Worm (Caenorhabditis elegans) whole organism, L4 larva: ENCODE results near the gene Y62F5A.12.
A peak's percentile ranks its signal among the peaks of the same experiment; 100 is the strongest.

Experiments used
- D1046.2 ChIP-seq: fragments of 200-800 bp; sonication (Bioruptor generic); IDR thresholded peaks from 2 replicates; pipeline ENCODE4 v1.3.6; 2022; ENCODE audit warnings: missing genetic modification characterization, missing compliant biosample characterization
- F10B5.3 ChIP-seq: sonication (generic microtip); optimal IDR thresholded peaks from 2 replicates; lab custom pipeline; 2016; ENCODE audit warnings: mild to moderate bottlenecking, missing genetic modification characterization, missing compliant biosample characterization
- F44E2.7 ChIP-seq: fragments of 200-800 bp; sonication (Bioruptor generic); IDR thresholded peaks from 2 replicates; pipeline ENCODE4 v2.1.2; 2022; ENCODE audit warnings: missing genetic modification characterization, missing compliant biosample characterization
- R02D3.7 ChIP-seq: fragments of 150-350 bp; sonication (generic microtip); optimal IDR thresholded peaks from 3 replicates; lab custom pipeline; 2014; ENCODE audit warnings: missing biosample characterization, missing genetic modification characterization
- T20F7.1 ChIP-seq: fragments of 200-800 bp; sonication (Bioruptor generic); optimal IDR thresholded peaks from 2 replicates; lab custom pipeline; 2018; ENCODE audit warnings: mild to moderate bottlenecking, missing genetic modification characterization, missing compliant biosample characterization
- Y105C5A.15 ChIP-seq: fragments of 200-800 bp; sonication (Bioruptor generic); IDR thresholded peaks from 2 replicates; pipeline ENCODE4 v1.3.6; 2022; ENCODE audit warnings: missing genetic modification characterization, missing compliant biosample characterization
- Y48G9A.11 ChIP-seq: fragments of 200-800 bp; sonication (Bioruptor generic); IDR thresholded peaks from 2 replicates; pipeline ENCODE4 v1.3.6; 2022; ENCODE audit warnings: missing genetic modification reagents, missing genetic modification characterization, missing compliant biosample characterization
- Y75B8A.6 ChIP-seq: fragments of 200-800 bp; sonication (Bioruptor generic); IDR thresholded peaks from 2 replicates; pipeline ENCODE4 v1.3.6; 2022; ENCODE audit warnings: missing genetic modification reagents, missing genetic modification characterization, missing compliant biosample characterization
- ZK337.2 ChIP-seq: fragments of 200-800 bp; sonication (Bioruptor generic); IDR thresholded peaks from 2 replicates; pipeline ENCODE4 v1.3.6; 2022; ENCODE audit warnings: missing genetic modification reagents, missing genetic modification characterization, missing compliant biosample characterization
- ZK546.5 ChIP-seq, 2 experiments: sonication (generic microtip); optimal IDR thresholded peaks; 2 replicates each; lab custom pipeline; 2017; ENCODE audit warnings: missing biosample characterization in 2 of 2, missing genetic modification characterization in 2 of 2
- arid-1 ChIP-seq: fragments of 200-800 bp; sonication (Bioruptor generic); conservative IDR thresholded peaks from 2 replicates; pipeline ENCODE4 v1.3.6; 2022; ENCODE audit warnings: missing genetic modification reagents, missing genetic modification characterization, missing compliant biosample characterization
- attf-4 ChIP-seq: sonication (generic microtip); optimal IDR thresholded peaks from 3 replicates; lab custom pipeline; 2017; ENCODE audit warnings: missing biosample characterization, missing genetic modification characterization
- ceh-20 ChIP-seq: fragments of 200-800 bp; sonication (Bioruptor generic); IDR thresholded peaks from 2 replicates; pipeline ENCODE4 v1.3.6; 2022; ENCODE audit warnings: missing genetic modification reagents, missing genetic modification characterization, missing compliant biosample characterization
- ceh-44 ChIP-seq: fragments of 200-800 bp; sonication (Bioruptor generic); IDR thresholded peaks from 2 replicates; pipeline ENCODE4 v1.3.6; 2022; ENCODE audit warnings: missing genetic modification reagents, missing genetic modification characterization, missing compliant biosample characterization
- ces-1 ChIP-seq: fragments of 150-350 bp; sonication (generic microtip); optimal IDR thresholded peaks from 4 replicates; lab custom pipeline; 2014; ENCODE audit warnings: missing biosample characterization, missing genetic modification reagents, missing genetic modification characterization
- cey-2 ChIP-seq: sonication (generic microtip); optimal IDR thresholded peaks from 3 replicates; lab custom pipeline; 2017; ENCODE audit warnings: missing genetic modification characterization, mild to moderate bottlenecking, missing compliant biosample characterization, antibody characterized with exemption, borderline replicate concordance; ENCODE audit not compliant: insufficient read depth
- ctbp-1 ChIP-seq: fragments of 200-800 bp; sonication (Bioruptor generic); IDR thresholded peaks from 2 replicates; pipeline ENCODE4 v1.3.6; 2022; ENCODE audit warnings: missing genetic modification reagents, missing genetic modification characterization, missing compliant biosample characterization
- daf-8 ChIP-seq: fragments of 200-800 bp; sonication (Bioruptor generic); IDR thresholded peaks from 2 replicates; pipeline ENCODE4 v1.3.6; 2022; ENCODE audit warnings: missing genetic modification characterization, missing compliant biosample characterization
- dmd-6 ChIP-seq: fragments of 200-800 bp; sonication (Bioruptor generic); IDR thresholded peaks from 2 replicates; pipeline ENCODE4 v1.3.6; 2022; ENCODE audit warnings: missing genetic modification reagents, missing genetic modification characterization, missing compliant biosample characterization
- dmd-9 ChIP-seq: fragments of 200-800 bp; sonication (Bioruptor generic); IDR thresholded peaks from 2 replicates; pipeline ENCODE4 v1.3.6; 2022; ENCODE audit warnings: missing genetic modification reagents, missing genetic modification characterization, missing compliant biosample characterization
- dpl-1 ChIP-seq: fragments of 150-350 bp; optimal IDR thresholded peaks from 2 replicates; lab custom pipeline; 2014; ENCODE audit warnings: missing biosample characterization, missing genetic modification reagents, missing genetic modification characterization
- dve-1 ChIP-seq: sonication (generic microtip); optimal IDR thresholded peaks from 2 replicates; lab custom pipeline; 2017; ENCODE audit warnings: antibody characterized with exemption, mild to moderate bottlenecking, missing genetic modification characterization, missing compliant biosample characterization; ENCODE audit not compliant: insufficient read depth
- egl-27 ChIP-seq: sonication (generic microtip); optimal IDR thresholded peaks from 3 replicates; lab custom pipeline; 2017; ENCODE audit warnings: missing biosample characterization, missing genetic modification reagents, missing genetic modification characterization
- gei-8 ChIP-seq: fragments of 200-800 bp; sonication (Bioruptor generic); optimal IDR thresholded peaks from 2 replicates; lab custom pipeline; 2018; ENCODE audit warnings: mild to moderate bottlenecking, missing genetic modification characterization, missing compliant biosample characterization
- hif-1 ChIP-seq, 2 experiments: sonication (generic microtip); optimal IDR thresholded peaks; 2 replicates each; lab custom pipeline; 2016 to 2017; ENCODE audit warnings: missing compliant biosample characterization in 2 of 2, missing genetic modification characterization in 2 of 2, missing genetic modification reagents in 2 of 2, missing genotype in 2 of 2, mild to moderate bottlenecking in 1 of 2
- hlh-11 ChIP-seq: fragments of 200-800 bp; sonication (Bioruptor generic); optimal IDR thresholded peaks from 2 replicates; lab custom pipeline; 2018; ENCODE audit warnings: mild to moderate bottlenecking, missing genetic modification characterization, missing compliant biosample characterization
- lim-7 ChIP-seq: fragments of 200-800 bp; sonication (Bioruptor generic); IDR thresholded peaks from 2 replicates; pipeline ENCODE4 v1.3.6; 2022; ENCODE audit warnings: missing genetic modification characterization, missing compliant biosample characterization
- lin-1 ChIP-seq: fragments of 200-800 bp; sonication (Bioruptor generic); IDR thresholded peaks from 2 replicates; pipeline ENCODE4 v1.3.6; 2022; ENCODE audit warnings: missing genetic modification reagents, missing genetic modification characterization, missing compliant biosample characterization
- lin-29 ChIP-seq: fragments of 200-800 bp; sonication (Bioruptor generic); IDR thresholded peaks from 2 replicates; pipeline ENCODE4 v1.3.6; 2022; ENCODE audit warnings: missing genetic modification reagents, missing genetic modification characterization, missing compliant biosample characterization
- lin-39 ChIP-seq: fragments of 150-350 bp; optimal IDR thresholded peaks from 2 replicates; lab custom pipeline; 2014; ENCODE audit warnings: missing biosample characterization, missing genetic modification reagents, missing genetic modification characterization
- lir-3 ChIP-seq: sonication (generic microtip); optimal IDR thresholded peaks from 2 replicates; lab custom pipeline; 2016; ENCODE audit warnings: mild to moderate bottlenecking, missing genetic modification characterization, missing compliant biosample characterization
- lsy-2 ChIP-seq, 2 experiments: fragments of 150-350 bp in 1 of 2; sonication (generic microtip) in 1 of 2; optimal IDR thresholded peaks; 2 replicates each; lab custom pipeline; 2014 to 2017; ENCODE audit warnings: missing biosample characterization in 2 of 2, missing genetic modification characterization in 2 of 2
- madf-9 ChIP-seq: fragments of 200-800 bp; sonication (Bioruptor generic); conservative IDR thresholded peaks from 2 replicates; pipeline ENCODE4 v1.3.6; 2022; ENCODE audit warnings: missing genetic modification reagents, missing genetic modification characterization, missing compliant biosample characterization
- mdl-1 ChIP-seq, 2 experiments: fragments of 150-350 bp in 1 of 2; sonication (generic microtip) in 1 of 2; optimal IDR thresholded peaks; 2 replicates each; lab custom pipeline; 2014 to 2017; ENCODE audit warnings: missing biosample characterization in 2 of 2, missing genetic modification characterization in 2 of 2
- mdt-29 ChIP-seq: fragments of 200-800 bp; sonication (Bioruptor generic); IDR thresholded peaks from 2 replicates; pipeline ENCODE4 v1.3.6; 2022; ENCODE audit warnings: missing genetic modification reagents, missing genetic modification characterization, missing compliant biosample characterization
- mep-1 ChIP-seq: fragments of 150-350 bp; sonication (generic microtip); optimal IDR thresholded peaks from 3 replicates; lab custom pipeline; 2014; ENCODE audit warnings: missing biosample characterization, missing genetic modification characterization
- nhr-11 ChIP-seq: fragments of 150-350 bp; optimal IDR thresholded peaks from 2 replicates; lab custom pipeline; 2014; ENCODE audit warnings: missing biosample characterization, missing genetic modification characterization
- nhr-237 ChIP-seq: sonication (generic microtip); optimal IDR thresholded peaks from 2 replicates; lab custom pipeline; 2017; ENCODE audit warnings: missing biosample characterization, missing genetic modification characterization
- nhr-76 ChIP-seq: fragments of 150-350 bp; optimal IDR thresholded peaks from 2 replicates; lab custom pipeline; 2014; ENCODE audit warnings: missing biosample characterization, missing genetic modification characterization
- nhr-77 ChIP-seq: fragments of 150-350 bp; optimal IDR thresholded peaks from 2 replicates; lab custom pipeline; 2014; ENCODE audit warnings: missing biosample characterization, missing genetic modification characterization
- php-3 ChIP-seq: fragments of 200-800 bp; sonication (Bioruptor generic); IDR thresholded peaks from 2 replicates; pipeline ENCODE4 v1.3.6; 2022; ENCODE audit warnings: missing genetic modification reagents, missing genetic modification characterization, missing compliant biosample characterization
- sdz-12 ChIP-seq: fragments of 200-800 bp; sonication (Bioruptor generic); optimal IDR thresholded peaks from 2 replicates; lab custom pipeline; 2018; ENCODE audit warnings: mild to moderate bottlenecking, missing genetic modification characterization, missing compliant biosample characterization
- snpc-1.2 ChIP-seq: fragments of 200-800 bp; sonication (Bioruptor generic); IDR thresholded peaks from 2 replicates; pipeline ENCODE4 v1.3.6; 2022; ENCODE audit warnings: missing genetic modification reagents, missing genetic modification characterization, missing compliant biosample characterization
- spr-3 ChIP-seq: fragments of 200-800 bp; sonication (Bioruptor generic); optimal IDR thresholded peaks from 2 replicates; lab custom pipeline; 2018; ENCODE audit warnings: mild to moderate bottlenecking, missing genetic modification characterization, missing compliant biosample characterization
- unc-130 ChIP-seq: sonication (generic microtip); optimal IDR thresholded peaks from 2 replicates; lab custom pipeline; 2016; ENCODE audit warnings: missing genetic modification reagents, missing genetic modification characterization, missing compliant biosample characterization
- unc-39 ChIP-seq: sonication (generic microtip); optimal IDR thresholded peaks from 2 replicates; lab custom pipeline; 2017; ENCODE audit warnings: missing biosample characterization, missing genetic modification characterization
- unc-62 ChIP-seq, 3 experiments: fragments of 150-350 bp in 1 of 3; sonication (generic microtip); optimal IDR thresholded peaks in 2 of 3; peaks in 1 of 3; 1 replicate in 1 of 3; 2 replicates in 2 of 3; lab custom pipeline; 2014 to 2017; ENCODE audit warnings: missing biosample characterization in 3 of 3, missing genetic modification characterization in 3 of 3, missing genetic modification reagents in 3 of 3, missing genotype in 1 of 3
- zfp-3 ChIP-seq: fragments of 200-800 bp; sonication (Bioruptor generic); conservative IDR thresholded peaks from 2 replicates; pipeline ENCODE4 v1.3.6; 2022; ENCODE audit warnings: missing genetic modification reagents, missing genetic modification characterization, missing compliant biosample characterization
- zip-11 ChIP-seq: fragments of 200-800 bp; sonication (Bioruptor generic); IDR thresholded peaks from 2 replicates; pipeline ENCODE4 v1.3.6; 2022; ENCODE audit warnings: missing genetic modification characterization, missing compliant biosample characterization
- ztf-11 ChIP-seq: fragments of 150-350 bp; optimal IDR thresholded peaks from 2 replicates; lab custom pipeline; 2014; ENCODE audit warnings: missing biosample characterization, missing genetic modification characterization

The Y62F5A.12 gene

DNA sequence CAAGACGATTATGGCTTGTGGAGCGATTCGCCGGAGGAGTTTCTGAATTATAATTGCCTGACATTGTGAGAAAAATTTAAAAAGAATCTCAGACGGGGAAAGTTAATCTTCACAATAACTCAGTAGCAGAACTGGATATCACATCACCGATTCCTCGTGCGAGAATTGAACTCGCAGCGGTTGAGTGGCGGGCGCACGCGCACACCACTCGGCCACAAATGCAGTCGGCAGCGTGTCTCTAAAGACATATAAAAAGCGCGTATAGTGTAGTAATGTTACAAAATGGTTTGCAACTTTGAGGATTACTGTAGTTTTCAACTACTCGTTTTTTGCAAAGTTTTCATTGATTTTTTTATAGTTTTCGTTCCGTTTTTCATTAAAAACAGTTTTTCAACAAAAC is 49.7 kb downstream of the Y62F5A.12 start:
- TF ChIP-seq attf-4 (tag; lab: Kevin White, UChicago) = no peak
- no peak for TF ChIP-seq egl-27 (tag; lab: Kevin White, UChicago)
- TF ChIP-seq nhr-11 (tag; lab: Kevin White, UChicago) = no peak
- peak; percentile 15 for TF ChIP-seq R02D3.7 (tag; lab: Kevin White, UChicago)
- TF ChIP-seq lsy-2 (tag; optimal IDR thresholded peaks at IDR 0.05; lab: Kevin White, UChicago) = peak in 1 of 2 experiments; percentile 87
- peak; percentile 87 for TF ChIP-seq Y75B8A.6 (GFP tag; lab: Robert Waterston, UW)
- peak; percentile 87 for TF ChIP-seq mdt-29 (GFP tag; lab: Robert Waterston, UW)
- TF ChIP-seq ztf-11 (tag; lab: Kevin White, UChicago) = no peak
- TF ChIP-seq unc-130 = peak; percentile 85
- peak; percentile 84 for TF ChIP-seq gei-8 (GFP tag; lab: Kevin White, UChicago)
- peak; percentile 87 for TF ChIP-seq lir-3 (tag; lab: Kevin White, UChicago)
- TF ChIP-seq dpl-1 (GFP tag; lab: Kevin White, UChicago) = peak; percentile 46
- TF ChIP-seq unc-62 (GFP tag; optimal IDR thresholded peaks at IDR 0.05 in 1 of 2; lab: Kevin White, UChicago) = peak in 1 of 2 experiments; percentile 37
- no peak for TF ChIP-seq unc-62 (tag; optimal IDR thresholded peaks at IDR 0.05; lab: Kevin White, UChicago)
- TF ChIP-seq ceh-44 (GFP tag; lab: Robert Waterston, UW) = peak; percentile 92; the same call in 1 of the 2 replicates
- peak; percentile 97 for TF ChIP-seq arid-1 (GFP tag; lab: Robert Waterston, UW)
- peak; percentile 95 for TF ChIP-seq ctbp-1 (GFP tag; lab: Robert Waterston, UW)
- peak; percentile 97 for TF ChIP-seq Y105C5A.15
- TF ChIP-seq snpc-1.2 = peak; percentile 92
- TF ChIP-seq F44E2.7 (GFP tag; lab: Robert Waterston, UW) = peak; percentile 96
- TF ChIP-seq mdl-1 (tag; optimal IDR thresholded peaks at IDR 0.05; lab: Kevin White, UChicago) = peak; percentile 34 to 86
- peak; percentile 73 for TF ChIP-seq hlh-11
- peak; percentile 77 for TF ChIP-seq F10B5.3
- peak; percentile 92 for TF ChIP-seq ceh-20 (GFP tag; lab: Robert Waterston, UW)
- TF ChIP-seq dmd-9 (GFP tag; lab: Robert Waterston, UW) = peak; percentile 93
- TF ChIP-seq T20F7.1 (GFP tag; lab: Kevin White, UChicago) = no peak
- TF ChIP-seq lin-29 (GFP tag; lab: Robert Waterston, UW) = peak; percentile 84
- TF ChIP-seq D1046.2 (GFP tag; lab: Robert Waterston, UW) = peak; percentile 95
- TF ChIP-seq ZK546.5 (tag; optimal IDR thresholded peaks at IDR 0.05; lab: Kevin White, UChicago) = no peak
- TF ChIP-seq php-3 = peak; percentile 79
- peak; percentile 79 for TF ChIP-seq sdz-12 (GFP tag; lab: Kevin White, UChicago)
- 0 out of 2 replicates have a peak, but pooled peaks have one; percentile 48 for TF ChIP-seq zfp-3
- peak; percentile 94 for TF ChIP-seq madf-9 (GFP tag; lab: Robert Waterston, UW)
- no peak for TF ChIP-seq ces-1 (GFP tag; lab: Kevin White, UChicago)
- TF ChIP-seq ZK337.2 (GFP tag; lab: Robert Waterston, UW) = peak; percentile 91
- TF ChIP-seq lim-7 = peak; percentile 100
- no peak for TF ChIP-seq nhr-237
- peak; percentile 44 to 84 for TF ChIP-seq hif-1 (tag; optimal IDR thresholded peaks at IDR 0.05; lab: Kevin White, UChicago)
- TF ChIP-seq spr-3 (GFP tag; lab: Kevin White, UChicago) = peak; percentile 87
- peak; percentile 91 for TF ChIP-seq zip-11 (GFP tag; lab: Robert Waterston, UW)
- TF ChIP-seq lin-39 (tag; lab: Kevin White, UChicago) = no peak
- no peak for TF ChIP-seq mep-1 (tag; lab: Kevin White, UChicago)
- peak; percentile 78 for TF ChIP-seq Y48G9A.11 (GFP tag; lab: Robert Waterston, UW)
- TF ChIP-seq daf-8 = no peak
- TF ChIP-seq lin-1 = peak; percentile 92
- TF ChIP-seq dve-1 (tag; lab: Kevin White, UChicago) = peak; percentile 78
- no peak for TF ChIP-seq nhr-76
- peak; percentile 64 for TF ChIP-seq nhr-77
- peak; percentile 72 for TF ChIP-seq dmd-6 (GFP tag; lab: Robert Waterston, UW)
- no peak for TF ChIP-seq unc-39
- TF ChIP-seq cey-2 (tag; lab: Kevin White, UChicago) = peak; percentile 49
